Worm (Caenorhabditis elegans) whole organism, late embryonic: ENCODE data around the gene slc-28.1.
"Not testable (repeated sequence)": the region's sequence is repeated elsewhere in the genome, so short reads cannot be mapped to it uniquely, and the experiment has no call there.

ENCODE experiments used
- C08G9.2 ChIP-seq: sonication (generic microtip); optimal IDR thresholded peaks from 2 replicates; lab custom pipeline; 2016; ENCODE audit warnings: mild to moderate bottlenecking, missing genetic modification characterization, moderate library complexity, missing compliant biosample characterization
- K02D7.2 ChIP-seq: sonication (generic microtip); optimal IDR thresholded peaks from 2 replicates; lab custom pipeline; 2017; ENCODE audit warnings: mild to moderate bottlenecking, missing genetic modification characterization, missing compliant biosample characterization
- ceh-18 ChIP-seq: sonication (generic microtip); optimal IDR thresholded peaks from 2 replicates; lab custom pipeline; 2016; ENCODE audit warnings: missing genetic modification characterization, missing compliant biosample characterization
- ceh-19 ChIP-seq: fragments of 200-800 bp; sonication (Bioruptor generic); optimal IDR thresholded peaks from 2 replicates; lab custom pipeline; 2018; ENCODE audit warnings: mild to moderate bottlenecking, missing genetic modification characterization, missing compliant biosample characterization
- ceh-2 ChIP-seq: sonication (generic microtip); optimal IDR thresholded peaks from 2 replicates; lab custom pipeline; 2016; ENCODE audit warnings: missing genotype, missing genetic modification characterization, missing compliant biosample characterization
- ceh-45 ChIP-seq: fragments of 200-800 bp; sonication (Bioruptor generic); IDR thresholded peaks from 2 replicates; pipeline ENCODE4 v1.3.6; 2022; ENCODE audit warnings: missing genetic modification reagents, missing genetic modification characterization, missing compliant biosample characterization
- ceh-9 ChIP-seq: sonication (generic microtip); optimal IDR thresholded peaks from 2 replicates; lab custom pipeline; 2016; ENCODE audit warnings: mild to moderate bottlenecking, missing genetic modification characterization, inconsistent platforms, missing compliant biosample characterization
- dmd-4 ChIP-seq: sonication (generic microtip); optimal IDR thresholded peaks from 2 replicates; lab custom pipeline; 2016; ENCODE audit warnings: borderline replicate concordance, missing genetic modification characterization, missing compliant biosample characterization
- elt-2 ChIP-seq: sonication (generic microtip); optimal IDR thresholded peaks from 2 replicates; lab custom pipeline; 2016; ENCODE audit warnings: missing genetic modification reagents, missing genetic modification characterization, missing compliant biosample characterization
- ets-4 ChIP-seq: sonication (generic microtip); optimal IDR thresholded peaks from 2 replicates; lab custom pipeline; 2016; ENCODE audit warnings: missing genetic modification characterization, missing compliant biosample characterization
- fkh-10 ChIP-seq: fragments of 150-350 bp; optimal IDR thresholded peaks from 2 replicates; lab custom pipeline; 2014; ENCODE audit warnings: missing biosample characterization, missing genetic modification reagents, missing genetic modification characterization
- fkh-6 ChIP-seq: sonication (generic microtip); optimal IDR thresholded peaks from 2 replicates; lab custom pipeline; 2016; ENCODE audit warnings: missing genetic modification characterization, missing compliant biosample characterization
- gmeb-2 ChIP-seq: sonication (generic microtip); optimal IDR thresholded peaks from 2 replicates; lab custom pipeline; 2016; ENCODE audit warnings: missing genetic modification characterization, inconsistent platforms, missing compliant biosample characterization
- hlh-13 ChIP-seq: fragments of 200-800 bp; sonication (Bioruptor generic); optimal IDR thresholded peaks from 2 replicates; lab custom pipeline; 2018; ENCODE audit warnings: mild to moderate bottlenecking, missing genetic modification characterization, missing compliant biosample characterization
- hlh-15 ChIP-seq: sonication (generic microtip); optimal IDR thresholded peaks from 2 replicates; lab custom pipeline; 2016; ENCODE audit warnings: missing genetic modification characterization, missing compliant biosample characterization
- lin-11 ChIP-seq: fragments of 200-800 bp; sonication (Bioruptor generic); optimal IDR thresholded peaks from 2 replicates; lab custom pipeline; 2018; ENCODE audit warnings: mild to moderate bottlenecking, missing genetic modification characterization, missing compliant biosample characterization
- mec-3 ChIP-seq: sonication (generic microtip); optimal IDR thresholded peaks from 2 replicates; lab custom pipeline; 2016; ENCODE audit warnings: borderline replicate concordance, missing genetic modification characterization, missing compliant biosample characterization
- nhr-11 ChIP-seq: fragments of 150-350 bp; optimal IDR thresholded peaks from 2 replicates; lab custom pipeline; 2014; ENCODE audit warnings: missing biosample characterization, missing genetic modification characterization
- pax-1 ChIP-seq: fragments of 150-350 bp; optimal IDR thresholded peaks from 2 replicates; lab custom pipeline; 2014; ENCODE audit warnings: missing biosample characterization, missing genetic modification characterization
- pha-4 ChIP-seq: fragments of 150-350 bp; optimal IDR thresholded peaks from 2 replicates; lab custom pipeline; 2018; ENCODE audit warnings: missing biosample characterization, missing genetic modification reagents, missing genetic modification characterization
- pros-1 ChIP-seq: fragments of 150-350 bp; optimal IDR thresholded peaks from 2 replicates; lab custom pipeline; 2014; ENCODE audit warnings: missing biosample characterization, missing genetic modification reagents, missing genetic modification characterization
- ref-2 ChIP-seq: sonication (generic microtip); optimal IDR thresholded peaks from 2 replicates; lab custom pipeline; 2016; ENCODE audit warnings: missing genetic modification characterization, missing compliant biosample characterization
- sdc-2 ChIP-seq: sonication (generic microtip); optimal IDR thresholded peaks from 2 replicates; lab custom pipeline; 2016; ENCODE audit warnings: missing genotype, missing genetic modification characterization, missing compliant biosample characterization
- sox-2 ChIP-seq: fragments of 200-800 bp; sonication (Bioruptor generic); IDR thresholded peaks from 2 replicates; pipeline ENCODE4 v1.3.6; 2022; ENCODE audit warnings: missing genetic modification reagents, missing genetic modification characterization, missing compliant biosample characterization
- ttx-3 ChIP-seq: sonication (generic microtip); optimal IDR thresholded peaks from 2 replicates; lab custom pipeline; 2016; ENCODE audit warnings: missing genetic modification reagents, missing genetic modification characterization, missing compliant biosample characterization
- unc-3 ChIP-seq, 2 experiments: fragments of 200-800 bp in 1 of 2; sonication (Bioruptor generic) in 1 of 2; sonication (generic microtip) in 1 of 2; conservative IDR thresholded peaks in 1 of 2; optimal IDR thresholded peaks in 1 of 2; 2 replicates each; pipeline versions ENCODE4 v1.3.6 to Lab custom; 2016 to 2022; ENCODE audit warnings: missing compliant biosample characterization in 2 of 2, missing genetic modification characterization in 2 of 2, missing genetic modification reagents in 1 of 2
- unc-55 ChIP-seq: sonication (generic microtip); optimal IDR thresholded peaks from 2 replicates; lab custom pipeline; 2017; ENCODE audit warnings: missing biosample characterization, missing genetic modification reagents, missing genetic modification characterization
- zip-5 ChIP-seq: sonication (generic microtip); optimal IDR thresholded peaks from 2 replicates; lab custom pipeline; 2016; ENCODE audit warnings: missing genetic modification characterization, missing compliant biosample characterization
- ztf-16 ChIP-seq: sonication (generic microtip); optimal IDR thresholded peaks from 2 replicates; lab custom pipeline; 2017; ENCODE audit warnings: missing genetic modification characterization, missing compliant biosample characterization

Gene slc-28.1

ce11 chrV:3506252-3506651 lies 42.6 kb downstream of the slc-28.1 start, which contains the start of gene ugt-64:
Gene ugt-64 (minus strand): TSS chrV:3506352.
- TF ChIP-seq fkh-10 (GFP tag; lab: Kevin White, UChicago); hlh-13; ttx-3: not testable (repeated sequence)

ce11 chrV:3507691-3508090 lies 44.1 kb downstream of the slc-28.1 start, which contains the start of gene str-225:
Gene str-225 (plus strand): TSS chrV:3507822.
- TF ChIP-seq zip-5: no peak
- TF ChIP-seq nhr-11 (tag; lab: Kevin White, UChicago): no peak
- TF ChIP-seq ceh-19: no peak
- TF ChIP-seq ref-2 (tag; lab: Kevin White, UChicago): no peak
- TF ChIP-seq dmd-4 (tag; lab: Kevin White, UChicago): no peak
- TF ChIP-seq pros-1 (tag; lab: Kevin White, UChicago): no peak
- TF ChIP-seq unc-3 (GFP tag; conservative IDR thresholded peaks at IDR 0.05; lab: Robert Waterston, UW): no peak
- no peak for TF ChIP-seq unc-3 (tag; optimal IDR thresholded peaks at IDR 0.05; lab: Kevin White, UChicago)
- TF ChIP-seq sdc-2 (tag; lab: Kevin White, UChicago): no peak
- no peak for TF ChIP-seq lin-11 (tag; lab: Kevin White, UChicago)
- no peak for TF ChIP-seq ztf-16 (tag; lab: Kevin White, UChicago)
- no peak for TF ChIP-seq C08G9.2 (tag; lab: Kevin White, UChicago)
- no peak for TF ChIP-seq ceh-18 (tag; lab: Kevin White, UChicago)
- TF ChIP-seq, all 69 proteins: peak for 0

ce11 chrV:3509878-3510277 lies 46.3 kb downstream of the slc-28.1 start, which contains the start of gene str-228:
Gene str-228 (plus strand): TSS chrV:3510178.
- no peak for TF ChIP-seq ceh-45
- TF ChIP-seq sox-2 (GFP tag; lab: Robert Waterston, UW): no peak
- no peak for TF ChIP-seq fkh-10 (GFP tag; lab: Kevin White, UChicago)
- no peak for TF ChIP-seq ceh-9
- no peak for TF ChIP-seq pha-4 (tag; lab: Kevin White, UChicago)
- TF ChIP-seq unc-55 (GFP tag; lab: Kevin White, UChicago): no peak
- TF ChIP-seq elt-2 (tag; lab: Kevin White, UChicago): no peak
- TF ChIP-seq ceh-2 (tag; lab: Kevin White, UChicago): no peak
- no peak for TF ChIP-seq ref-2 (tag; lab: Kevin White, UChicago)
- TF ChIP-seq fkh-6 (tag; lab: Kevin White, UChicago): no peak
- no peak for TF ChIP-seq gmeb-2 (tag; lab: Kevin White, UChicago)
- no peak for TF ChIP-seq C08G9.2 (tag; lab: Kevin White, UChicago)
- no peak for TF ChIP-seq pax-1
- TF ChIP-seq hlh-15 (tag; lab: Kevin White, UChicago): no peak
- no peak for TF ChIP-seq ets-4 (tag; lab: Kevin White, UChicago)
- TF ChIP-seq mec-3 (tag; lab: Kevin White, UChicago): no peak

ce11 chrV:3512381-3512780 lies 48.8 kb downstream of the slc-28.1 start, which contains the start of gene str-226:
Gene str-226 (plus strand): TSS chrV:3512681.
- TF ChIP-seq K02D7.2 (tag; lab: Kevin White, UChicago): no peak
